Worm (Caenorhabditis elegans): ENCODE measurements around the gene lgc-19.

ce11 chrIV:15929831-15930230 lies 32.7 kb downstream of the lgc-19 start:
- TF ChIP-seq mdl-1 (tag; optimal IDR thresholded peaks at IDR 0.05) (peak in 1 of 2 experiments; percentile 51), skn-1 (tag; optimal IDR thresholded peaks at IDR 0.05) (no peak), zfp-3 (GFP tag; conservative IDR thresholded peaks at IDR 0.05) (no peak), arid-1 (GFP tag; conservative IDR thresholded peaks at IDR 0.05) (no peak), hif-1 (tag; optimal IDR thresholded peaks at IDR 0.05) (no peak), set-16 (GFP tag; IDR thresholded peaks at IDR 0.05) (no peak), unc-62 (GFP tag; optimal IDR thresholded peaks at IDR 0.05 in 1 of 2) (no peak), unc-62 (tag; optimal IDR thresholded peaks at IDR 0.05) (no peak)

All from whole organism, L4 larva.